Worm (Caenorhabditis elegans): Measurements from ENCODE around the gene rpn-5.

ce11 chrII:4675481-4675880, 22.7 kb downstream of the rpn-5 start, which contains the start of gene T05A7.3:
- TF ChIP-seq egl-27 (tag; optimal IDR thresholded peaks at IDR 0.05) = no peak
- no peak for TF ChIP-seq elt-1 (tag; optimal IDR thresholded peaks at IDR 0.05)
- TF ChIP-seq unc-62 (GFP tag; optimal IDR thresholded peaks at IDR 0.05) = no peak
- TF ChIP-seq fos-1 (tag; optimal IDR thresholded peaks at IDR 0.05) = no peak
